Fruit fly (Drosophila melanogaster) whole organism, embryonic: ENCODE measurements around the gene CG18598.

ENCODE experiments used
- Asciz ChIP-seq: fragments of 200-800 bp; sonication (Bioruptor generic); optimal IDR thresholded peaks from 2 replicates; lab custom pipeline; 2017; ENCODE audit warnings: missing biosample characterization, mild to moderate bottlenecking, missing genetic modification characterization, missing genetic modification reagents
- Awh ChIP-seq: fragments of 200-800 bp; sonication (Bioruptor generic); IDR thresholded peaks from 2 replicates; pipeline ENCODE4, ENCODE4 v1.3.6; 2022; ENCODE audit warnings: missing biosample characterization, missing genetic modification characterization
- CG11398 ChIP-seq: fragments of 200-800 bp; sonication (Bioruptor generic); optimal IDR thresholded peaks from 2 replicates; lab custom pipeline; 2016; ENCODE audit warnings: missing biosample characterization, missing genetic modification characterization
- CG12219 ChIP-seq: fragments of 200-800 bp; sonication (Bioruptor generic); optimal IDR thresholded peaks from 3 replicates; lab custom pipeline; 2018; ENCODE audit warnings: missing biosample characterization, mild to moderate bottlenecking, missing genetic modification characterization
- CG12299 ChIP-seq: fragments of 200-800 bp; sonication (Bioruptor generic); optimal IDR thresholded peaks from 2 replicates; lab custom pipeline; 2018; ENCODE audit warnings: missing biosample characterization, mild to moderate bottlenecking, missing genetic modification characterization
- CG12391 ChIP-seq: fragments of 200-800 bp; sonication (Bioruptor generic); optimal IDR thresholded peaks from 3 replicates; lab custom pipeline; 2018; ENCODE audit warnings: missing biosample characterization, mild to moderate bottlenecking, missing genetic modification characterization, moderate library complexity
- CG14441 ChIP-seq: fragments of 200-800 bp; sonication (Bioruptor generic); IDR thresholded peaks from 2 replicates; pipeline ENCODE4 v1.3.6; 2022; ENCODE audit warnings: missing biosample characterization, missing genetic modification characterization
- CG15479 ChIP-seq: fragments of 200-800 bp; sonication (Bioruptor generic); optimal IDR thresholded peaks from 3 replicates; lab custom pipeline; 2019; ENCODE audit warnings: missing biosample characterization, mild to moderate bottlenecking, missing genetic modification characterization, moderate library complexity
- CG17186 ChIP-seq: fragments of 200-800 bp; sonication (Bioruptor generic); optimal IDR thresholded peaks from 3 replicates; lab custom pipeline; 2017; ENCODE audit warnings: missing biosample characterization, missing genetic modification reagents, missing genetic modification characterization
- CG17361 ChIP-seq: fragments of 200-800 bp; sonication (Bioruptor generic); IDR thresholded peaks from 3 replicates; pipeline ENCODE4 v1.3.6; 2022; ENCODE audit warnings: missing biosample characterization, missing genetic modification characterization
- CG2202 ChIP-seq: fragments of 200-800 bp; sonication (Bioruptor generic); optimal IDR thresholded peaks from 2 replicates; lab custom pipeline; 2018; ENCODE audit warnings: missing biosample characterization, mild to moderate bottlenecking, missing genetic modification characterization
- CG2678 ChIP-seq: fragments of 200-800 bp; sonication (Bioruptor generic); optimal IDR thresholded peaks from 3 replicates; lab custom pipeline; 2019; ENCODE audit warnings: missing biosample characterization, mild to moderate bottlenecking, missing genetic modification characterization, moderate library complexity
- CG31365 ChIP-seq: fragments of 200-800 bp; sonication (Bioruptor generic); optimal IDR thresholded peaks from 2 replicates; lab custom pipeline; 2018; ENCODE audit warnings: missing biosample characterization, mild to moderate bottlenecking, missing genetic modification characterization
- CG31388 ChIP-seq: fragments of 200-800 bp; sonication (Bioruptor generic); optimal IDR thresholded peaks from 2 replicates; lab custom pipeline; 2016; ENCODE audit warnings: missing biosample characterization, missing genetic modification characterization
- CG34224 ChIP-seq: fragments of 200-800 bp; sonication (Bioruptor generic); IDR thresholded peaks from 3 replicates; pipeline ENCODE4 v1.3.6; 2022; ENCODE audit warnings: missing biosample characterization, missing genetic modification characterization; ENCODE audit not compliant: partially characterized antibody
- CG4328 ChIP-seq: fragments of 200-800 bp; sonication (Bioruptor generic); optimal IDR thresholded peaks from 3 replicates; lab custom pipeline; 2017; ENCODE audit warnings: missing biosample characterization, missing genetic modification reagents, missing genetic modification characterization
- CG7987 ChIP-seq: fragments of 200-800 bp; sonication (Bioruptor generic); optimal IDR thresholded peaks from 2 replicates; lab custom pipeline; 2018; ENCODE audit warnings: missing biosample characterization, mild to moderate bottlenecking, missing genetic modification characterization, moderate library complexity
- Chrac-16 ChIP-seq: fragments of 200-800 bp; sonication (Bioruptor generic); optimal IDR thresholded peaks from 3 replicates; lab custom pipeline; 2016; ENCODE audit warnings: missing biosample characterization, missing genetic modification characterization
- CoRest ChIP-seq: fragments of 200-800 bp; sonication (Bioruptor generic); optimal IDR thresholded peaks from 3 replicates; lab custom pipeline; 2018; ENCODE audit warnings: missing biosample characterization, mild to moderate bottlenecking, missing genetic modification characterization, moderate library complexity
- Ets65A ChIP-seq: fragments of 200-800 bp; sonication (Bioruptor generic); peaks from one replicate; lab custom pipeline; 2016; ENCODE audit warnings: missing biosample characterization, missing genetic modification characterization
- Gug ChIP-seq: fragments of 200-800 bp; sonication (Bioruptor generic); IDR thresholded peaks from 4 replicates; pipeline ENCODE4 v1.3.6; 2022; ENCODE audit warnings: missing biosample characterization, missing genetic modification characterization
- H15 ChIP-seq: fragments of 200-800 bp; sonication (Bioruptor generic); IDR thresholded peaks from 3 replicates; pipeline ENCODE4 v1.3.6; 2022; ENCODE audit warnings: missing biosample characterization, missing genetic modification characterization
- HLH4C ChIP-seq: fragments of 200-800 bp; sonication (Bioruptor generic); IDR thresholded peaks from 3 replicates; pipeline ENCODE4 v1.3.6; 2022; ENCODE audit warnings: missing biosample characterization, missing genetic modification characterization; ENCODE audit not compliant: partially characterized antibody
- Hand ChIP-seq: fragments of 200-800 bp; sonication (Bioruptor generic); optimal IDR thresholded peaks from 2 replicates; lab custom pipeline; 2017; ENCODE audit warnings: mild to moderate bottlenecking, missing biosample characterization, missing genetic modification reagents, missing genetic modification characterization
- Hmr ChIP-seq: fragments of 200-800 bp; sonication (Bioruptor generic); optimal IDR thresholded peaks from 3 replicates; lab custom pipeline; 2017; ENCODE audit warnings: mild to moderate bottlenecking, missing biosample characterization, missing genetic modification reagents, missing genetic modification characterization
- Lhr ChIP-seq: fragments of 200-800 bp; sonication (Bioruptor generic); optimal IDR thresholded peaks from 3 replicates; lab custom pipeline; 2017; ENCODE audit warnings: mild to moderate bottlenecking, missing biosample characterization, missing genetic modification reagents, missing genetic modification characterization
- MBD-R2 ChIP-seq: fragments of 200-800 bp; sonication (Bioruptor generic); IDR thresholded peaks from 2 replicates; pipeline ENCODE4 v1.3.6; 2022; ENCODE audit warnings: missing biosample characterization, missing genetic modification characterization
- Poxn ChIP-seq: fragments of 200-800 bp; sonication (Bioruptor generic); IDR thresholded peaks from 2 replicates; pipeline ENCODE4 v1.3.6; 2022; ENCODE audit warnings: missing biosample characterization, missing genetic modification characterization
- Sry-β ChIP-seq: fragments of 200-800 bp; sonication (Bioruptor generic); optimal IDR thresholded peaks from 2 replicates; lab custom pipeline; 2018; ENCODE audit warnings: missing biosample characterization, mild to moderate bottlenecking, missing genetic modification characterization, moderate library complexity
- aop ChIP-seq: fragments of 200-800 bp; sonication (Bioruptor generic); IDR thresholded peaks from 2 replicates; pipeline ENCODE4 v1.3.6; 2022; ENCODE audit warnings: missing biosample characterization, missing genetic modification characterization
- chn ChIP-seq: fragments of 200-800 bp; sonication (Bioruptor generic); optimal IDR thresholded peaks from 2 replicates; lab custom pipeline; 2016; ENCODE audit warnings: missing biosample characterization, missing genetic modification characterization
- disco-r ChIP-seq: fragments of 200-800 bp; sonication (Bioruptor generic); optimal IDR thresholded peaks from 2 replicates; lab custom pipeline; 2016; ENCODE audit warnings: missing biosample characterization, missing genetic modification characterization
- gce ChIP-seq: fragments of 200-800 bp; sonication (Bioruptor generic); IDR thresholded peaks from 3 replicates; pipeline ENCODE4 v1.3.6; 2022; ENCODE audit warnings: missing biosample characterization, missing genetic modification characterization
- hkb ChIP-seq, 2 experiments: fragments of 200-800 bp in 1 of 2; fragments of >200 bp in 1 of 2; sonication (Bioruptor generic) in 1 of 2; IDR thresholded peaks in 1 of 2; optimal IDR thresholded peaks in 1 of 2; 2 replicates each; pipeline versions ENCODE4 v1.3.6 to Lab custom; 2017 to 2022; ENCODE audit warnings: missing biosample characterization in 1 of 2, missing genetic modification characterization in 1 of 2
- jing ChIP-seq: fragments of 200-800 bp; sonication (Bioruptor generic); optimal IDR thresholded peaks from 2 replicates; lab custom pipeline; 2018; ENCODE audit warnings: missing biosample characterization, mild to moderate bottlenecking, missing genetic modification characterization
- knrl ChIP-seq: fragments of 200-800 bp; sonication (Bioruptor generic); IDR thresholded peaks from 3 replicates; pipeline ENCODE4 v1.3.6; 2022; ENCODE audit warnings: missing biosample characterization, missing genetic modification characterization; ENCODE audit not compliant: partially characterized antibody
- lbe ChIP-seq: fragments of 200-800 bp; sonication (Bioruptor generic); optimal IDR thresholded peaks from 2 replicates; lab custom pipeline; 2016; ENCODE audit warnings: missing biosample characterization, mild to moderate bottlenecking, missing genetic modification characterization
- nerfin-1 ChIP-seq: fragments of 200-800 bp; sonication (Bioruptor generic); optimal IDR thresholded peaks from 3 replicates; lab custom pipeline; 2019; ENCODE audit warnings: missing biosample characterization, mild to moderate bottlenecking, missing genetic modification characterization, moderate library complexity
- onecut ChIP-seq: fragments of 200-800 bp; sonication (Bioruptor generic); IDR thresholded peaks from 2 replicates; pipeline ENCODE4 v1.3.6; 2022; ENCODE audit warnings: missing biosample characterization, missing genetic modification characterization
- pan ChIP-seq, 4 experiments: fragments of >200 bp in 3 of 4; fragments of 200-800 bp in 1 of 4; sonication (Bioruptor generic) in 1 of 4; optimal IDR thresholded peaks in 3 of 4; IDR thresholded peaks in 1 of 4; 2 replicates each; pipeline versions ENCODE4 v1.3.6 to Lab custom; 2017 to 2022; ENCODE audit warnings: missing biosample characterization in 2 of 4, missing genetic modification characterization in 2 of 4, mixed read lengths in 1 of 4
- pita ChIP-seq: fragments of 200-800 bp; sonication (Bioruptor generic); optimal IDR thresholded peaks from 2 replicates; lab custom pipeline; 2017; ENCODE audit warnings: missing biosample characterization, mild to moderate bottlenecking, missing genetic modification characterization
- pros ChIP-seq: fragments of 200-800 bp; sonication (Bioruptor generic); optimal IDR thresholded peaks from 3 replicates; lab custom pipeline; 2019; ENCODE audit warnings: missing biosample characterization, mild to moderate bottlenecking, missing genetic modification characterization, moderate library complexity
- schlank ChIP-seq: fragments of 200-800 bp; sonication (Bioruptor generic); optimal IDR thresholded peaks from 2 replicates; lab custom pipeline; 2018; ENCODE audit warnings: missing biosample characterization, mild to moderate bottlenecking, missing genetic modification characterization
- seq ChIP-seq: fragments of 200-800 bp; sonication (Bioruptor generic); IDR thresholded peaks from 2 replicates; pipeline ENCODE4 v1.3.6; 2022; ENCODE audit warnings: missing biosample characterization, missing genetic modification characterization
- sob ChIP-seq: fragments of 200-800 bp; sonication (Bioruptor generic); IDR thresholded peaks from 2 replicates; pipeline ENCODE4 v1.3.6; 2022; ENCODE audit warnings: missing biosample characterization, missing genetic modification characterization
- stwl ChIP-seq: fragments of 200-800 bp; sonication (Bioruptor generic); optimal IDR thresholded peaks from 3 replicates; lab custom pipeline; 2018; ENCODE audit warnings: missing biosample characterization, mild to moderate bottlenecking, missing genetic modification characterization, moderate library complexity
- tna ChIP-seq: fragments of 200-800 bp; sonication (Bioruptor generic); IDR thresholded peaks from 2 replicates; pipeline ENCODE4 v1.3.6; 2022; ENCODE audit warnings: missing biosample characterization, missing genetic modification characterization; ENCODE audit not compliant: partially characterized antibody
- toy ChIP-seq: fragments of 200-800 bp; sonication (Bioruptor generic); IDR thresholded peaks from 2 replicates; pipeline ENCODE4 v1.3.6; 2022; ENCODE audit warnings: missing biosample characterization, missing genetic modification characterization
- ttk ChIP-seq: fragments of 200-800 bp; sonication (Bioruptor generic); IDR thresholded peaks from 2 replicates; pipeline ENCODE4 v2.1.2; 2022; ENCODE audit warnings: missing biosample characterization, missing genetic modification characterization
- vfl ChIP-seq: fragments of 200-800 bp; sonication (Bioruptor generic); optimal IDR thresholded peaks from 2 replicates; lab custom pipeline; 2016; ENCODE audit warnings: missing biosample characterization, missing genetic modification characterization

Gene CG18598

dm6 chr3R:18215300-18215699 is 35.6 kb upstream of the CG18598 start (continued):
- TF ChIP-seq CoRest (peak; percentile 37), lbe (GFP tag; lab: Kevin White, UChicago) (no peak), seq (GFP tag; lab: Robert Waterston, UW) (no peak), Awh (GFP tag; lab: Robert Waterston, UW) (no peak), onecut (GFP tag; lab: Robert Waterston, UW) (no peak), MBD-R2 (GFP tag; lab: Robert Waterston, UW) (peak; percentile 57), Sry-β (no peak), stwl (peak; percentile 67), Ets65A (GFP tag; lab: Kevin White, UChicago) (peak; percentile 92), pan (optimal IDR thresholded peaks at IDR 0.05; lab: Kevin White, UChicago) (no peak), pan (GFP tag; optimal IDR thresholded peaks at IDR 0.05 in 1 of 2, IDR thresholded peaks at IDR 0.05 in 1 of 2) (no peak), CG14441 (no peak), aop (GFP tag; lab: Robert Waterston, UW) (no peak), Lhr (GFP tag; lab: Kevin White, UChicago) (no peak), CG4328 (GFP tag; lab: Kevin White, UChicago) (no peak), chn (GFP tag; lab: Kevin White, UChicago) (no peak), Gug (GFP tag; lab: Robert Waterston, UW) (no peak), disco-r (GFP tag; lab: Kevin White, UChicago) (no peak), knrl (GFP tag; lab: Robert Waterston, UW) (peak; percentile 72; the same call in 2 of the 3 replicates), Poxn (no peak), CG31388 (GFP tag; lab: Kevin White, UChicago) (no peak), Chrac-16 (GFP tag; lab: Kevin White, UChicago) (peak; percentile 48), CG34224 (GFP tag; lab: Robert Waterston, UW) (peak; percentile 78), nerfin-1 (tag; lab: Kevin White, UChicago) (no peak), CG11398 (no peak), CG15479 (GFP tag; lab: Kevin White, UChicago) (no peak), pros (GFP tag; lab: Kevin White, UChicago) (no peak), tna (GFP tag; lab: Robert Waterston, UW) (peak; percentile 14; the same call in 1 of the 2 replicates), CG12219 (GFP tag; lab: Kevin White, UChicago) (no peak), Asciz (no peak), CG12299 (tag; lab: Kevin White, UChicago) (no peak), Hmr (GFP tag; lab: Kevin White, UChicago) (peak; percentile 43), HLH4C (GFP tag; lab: Robert Waterston, UW) (peak; percentile 51; the same call in 2 of the 3 replicates), CG17186 (no peak), vfl (peak; percentile 15), pita (GFP tag; lab: Kevin White, UChicago) (no peak), ttk (GFP tag; lab: Robert Waterston, UW) (no peak), jing (no peak), CG2202 (tag; lab: Kevin White, UChicago) (no peak), CG17361 (GFP tag; lab: Robert Waterston, UW) (no peak), CG31365 (tag; lab: Kevin White, UChicago) (no peak), sob (no peak), CG2678 (tag; lab: Kevin White, UChicago) (no peak), gce (GFP tag; lab: Robert Waterston, UW) (no peak), schlank (no peak), CG12391 (tag; lab: Kevin White, UChicago) (peak; percentile 41), H15 (peak; percentile 25; the same call in 1 of the 3 replicates), hkb (optimal IDR thresholded peaks at IDR 0.05; lab: Kevin White, UChicago) (no peak), hkb (GFP tag; IDR thresholded peaks at IDR 0.05; lab: Robert Waterston, UW) (no peak), toy (GFP tag; lab: Robert Waterston, UW) (no peak), Hand (GFP tag; lab: Kevin White, UChicago) (no peak), CG7987 (no peak)
